Worm (Caenorhabditis elegans) whole organism, L1 larva: ENCODE data around the gene syd-2.
A peak's percentile ranks its signal among the peaks of the same experiment; 100 is the strongest.

Experiments used
- C04F5.9 ChIP-seq: sonication (generic microtip); optimal IDR thresholded peaks from 2 replicates; lab custom pipeline; 2016; ENCODE audit warnings: missing genetic modification characterization, missing compliant biosample characterization
- C16A3.4 ChIP-seq: fragments of 150-350 bp; optimal IDR thresholded peaks from 2 replicates; lab custom pipeline; 2014; ENCODE audit warnings: missing biosample characterization, missing genetic modification characterization
- C34B4.2 ChIP-seq: sonication (generic microtip); optimal IDR thresholded peaks from 2 replicates; lab custom pipeline; 2017; ENCODE audit warnings: mild to moderate bottlenecking, missing genetic modification characterization, missing compliant biosample characterization
- F16B12.6 ChIP-seq: fragments of 150-350 bp; optimal IDR thresholded peaks from 2 replicates; lab custom pipeline; 2014; ENCODE audit warnings: missing biosample characterization, missing genetic modification characterization
- aha-1 ChIP-seq: fragments of 150-350 bp; optimal IDR thresholded peaks from 2 replicates; lab custom pipeline; 2014; ENCODE audit warnings: missing biosample characterization, missing genetic modification characterization
- aly-2 ChIP-seq: fragments of 150-350 bp; optimal IDR thresholded peaks from 2 replicates; lab custom pipeline; 2014; ENCODE audit warnings: missing biosample characterization, missing genetic modification characterization
- ama-1 ChIP-seq: fragments of 150-350 bp; optimal IDR thresholded peaks from 2 replicates; lab custom pipeline; 2014
- blmp-1 ChIP-seq: fragments of 150-350 bp; optimal IDR thresholded peaks from 2 replicates; lab custom pipeline; 2014; ENCODE audit warnings: missing biosample characterization, missing genetic modification characterization
- ceh-82 ChIP-seq, 3 experiments: fragments of 150-350 bp in 1 of 3; sonication (generic microtip) in 2 of 3; optimal IDR thresholded peaks; 2 replicates each; lab custom pipeline; 2014 to 2017; ENCODE audit warnings: missing biosample characterization in 3 of 3, missing genetic modification characterization in 3 of 3
- ceh-88 ChIP-seq: fragments of 200-800 bp; sonication (Bioruptor generic); IDR thresholded peaks from 2 replicates; pipeline ENCODE4 v1.3.6; 2022; ENCODE audit warnings: missing genetic modification characterization, missing compliant biosample characterization
- dpl-1 ChIP-seq, 3 experiments: fragments of 150-350 bp in 2 of 3; sonication (generic microtip) in 1 of 3; optimal IDR thresholded peaks; 2 replicates each; lab custom pipeline; 2014 to 2017; ENCODE audit warnings: missing biosample characterization in 3 of 3, missing genetic modification characterization in 3 of 3, missing genetic modification reagents in 3 of 3
- dsc-1 ChIP-seq: sonication (generic microtip); optimal IDR thresholded peaks from 2 replicates; lab custom pipeline; 2016; ENCODE audit warnings: mild to moderate bottlenecking, missing genetic modification characterization, missing compliant biosample characterization
- efl-1 ChIP-seq, 4 experiments: fragments of 150-350 bp; optimal IDR thresholded peaks in 3 of 4; peaks in 1 of 4; 1 replicate in 1 of 4; 2 replicates in 3 of 4; lab custom pipeline; 2014; ENCODE audit warnings: missing biosample characterization in 2 of 4, missing genetic modification characterization in 2 of 4, missing genetic modification reagents in 2 of 4
- egl-13 ChIP-seq: sonication (generic microtip); optimal IDR thresholded peaks from 2 replicates; lab custom pipeline; 2016; ENCODE audit warnings: missing genotype, missing genetic modification reagents, missing genetic modification characterization, missing compliant biosample characterization
- egl-27 ChIP-seq, 2 experiments: fragments of 150-350 bp in 1 of 2; sonication (generic microtip); optimal IDR thresholded peaks; 3 replicates each; lab custom pipeline; 2017 to 2018; ENCODE audit warnings: missing biosample characterization in 2 of 2, missing genetic modification characterization in 2 of 2, missing genetic modification reagents in 2 of 2
- elt-3 ChIP-seq, 6 experiments: fragments of 150-350 bp in 1 of 6; sonication (generic microtip); optimal IDR thresholded peaks; 2 replicates each; lab custom pipeline; 2017 to 2018; ENCODE audit warnings: missing biosample characterization in 6 of 6, missing genetic modification characterization in 6 of 6, inconsistent platforms in 1 of 6
- fkh-8 ChIP-seq: sonication (generic microtip); optimal IDR thresholded peaks from 2 replicates; lab custom pipeline; 2016; ENCODE audit warnings: mild to moderate bottlenecking, missing genetic modification characterization, missing compliant biosample characterization
- fos-1 ChIP-seq: fragments of 150-350 bp; optimal IDR thresholded peaks from 2 replicates; lab custom pipeline; 2014; ENCODE audit warnings: missing biosample characterization, missing genetic modification characterization
- hlh-17 ChIP-seq: fragments of 200-800 bp; sonication (Bioruptor generic); optimal IDR thresholded peaks from 2 replicates; lab custom pipeline; 2018; ENCODE audit warnings: missing genetic modification characterization, mild to moderate bottlenecking, missing compliant biosample characterization, moderate library complexity, borderline replicate concordance
- hlh-4 ChIP-seq: sonication (generic microtip); optimal IDR thresholded peaks from 2 replicates; lab custom pipeline; 2016; ENCODE audit warnings: mild to moderate bottlenecking, missing genetic modification characterization, missing compliant biosample characterization
- hpl-2 ChIP-seq: fragments of 150-350 bp; optimal IDR thresholded peaks from 2 replicates; lab custom pipeline; 2014; ENCODE audit warnings: missing biosample characterization, missing genetic modification reagents, missing genetic modification characterization
- irx-1 ChIP-seq: sonication (generic microtip); optimal IDR thresholded peaks from 2 replicates; lab custom pipeline; 2016; ENCODE audit warnings: missing genetic modification characterization, missing compliant biosample characterization
- isw-1 ChIP-seq: fragments of 200-800 bp; sonication (Bioruptor generic); IDR thresholded peaks from 2 replicates; pipeline ENCODE4 v1.3.6; 2022; ENCODE audit warnings: missing genetic modification characterization, missing compliant biosample characterization
- lin-13 ChIP-seq: fragments of 150-350 bp; optimal IDR thresholded peaks from 2 replicates; lab custom pipeline; 2014; ENCODE audit warnings: missing biosample characterization, missing genetic modification reagents, missing genetic modification characterization
- lin-39 ChIP-seq: fragments of 150-350 bp; optimal IDR thresholded peaks from 2 replicates; lab custom pipeline; 2014; ENCODE audit warnings: missing biosample characterization, missing genetic modification reagents, missing genetic modification characterization
- lir-3 ChIP-seq: sonication (generic microtip); optimal IDR thresholded peaks from 2 replicates; lab custom pipeline; 2016; ENCODE audit warnings: mild to moderate bottlenecking, missing genetic modification characterization, moderate library complexity, missing compliant biosample characterization; ENCODE audit not compliant: poor library complexity
- lsy-2 ChIP-seq, 2 experiments: fragments of 150-350 bp; optimal IDR thresholded peaks; 2 replicates each; lab custom pipeline; 2014; ENCODE audit warnings: missing biosample characterization in 2 of 2, missing genetic modification characterization in 2 of 2
- mab-9 ChIP-seq: fragments of 200-800 bp; sonication (Bioruptor generic); IDR thresholded peaks from 2 replicates; pipeline ENCODE4 v1.3.6; 2022; ENCODE audit warnings: missing genetic modification reagents, missing genetic modification characterization, missing compliant biosample characterization
- mdl-1 ChIP-seq, 2 experiments: fragments of 150-350 bp; optimal IDR thresholded peaks; 2 replicates each; lab custom pipeline; 2014 to 2017; ENCODE audit warnings: missing biosample characterization in 2 of 2, missing genetic modification characterization in 2 of 2, inconsistent platforms in 1 of 2
- mep-1 ChIP-seq: fragments of 150-350 bp; optimal IDR thresholded peaks from 2 replicates; lab custom pipeline; 2014; ENCODE audit warnings: missing biosample characterization, missing genetic modification characterization
- nhr-20 ChIP-seq: sonication (generic microtip); optimal IDR thresholded peaks from 2 replicates; lab custom pipeline; 2016; ENCODE audit warnings: mild to moderate bottlenecking, missing genetic modification characterization, missing compliant biosample characterization
- nhr-71 ChIP-seq: sonication (generic microtip); optimal IDR thresholded peaks from 2 replicates; lab custom pipeline; 2016; ENCODE audit warnings: mild to moderate bottlenecking, missing genetic modification characterization, moderate library complexity, missing compliant biosample characterization
- nhr-76 ChIP-seq: sonication (generic microtip); optimal IDR thresholded peaks from 2 replicates; lab custom pipeline; 2017; ENCODE audit warnings: missing biosample characterization, missing genetic modification characterization
- nhr-77 ChIP-seq: fragments of 150-350 bp; optimal IDR thresholded peaks from 2 replicates; lab custom pipeline; 2014; ENCODE audit warnings: missing biosample characterization, missing genetic modification characterization
- nhr-84 ChIP-seq: sonication (generic microtip); optimal IDR thresholded peaks from 2 replicates; lab custom pipeline; 2017; ENCODE audit warnings: missing biosample characterization, missing genetic modification characterization
- nhr-85 ChIP-seq: sonication (generic microtip); peaks from one replicate; lab custom pipeline; 2016; ENCODE audit warnings: missing genetic modification characterization, inconsistent platforms, missing compliant biosample characterization
- nhr-90 ChIP-seq: sonication (generic microtip); optimal IDR thresholded peaks from 2 replicates; lab custom pipeline; 2016; ENCODE audit warnings: mild to moderate bottlenecking, missing genetic modification characterization, missing compliant biosample characterization; ENCODE audit not compliant: poor library complexity
- pag-3 ChIP-seq: sonication (generic microtip); optimal IDR thresholded peaks from 2 replicates; lab custom pipeline; 2017; ENCODE audit warnings: missing genetic modification characterization, mild to moderate bottlenecking, missing compliant biosample characterization, antibody characterized with exemption, borderline replicate concordance; ENCODE audit not compliant: insufficient read depth
- pax-3 ChIP-seq: fragments of 200-800 bp; sonication (Bioruptor generic); optimal IDR thresholded peaks from 2 replicates; lab custom pipeline; 2018; ENCODE audit warnings: mild to moderate bottlenecking, missing genetic modification characterization, moderate library complexity, missing compliant biosample characterization
- skn-1 ChIP-seq: fragments of 150-350 bp; optimal IDR thresholded peaks from 2 replicates; lab custom pipeline; 2014; ENCODE audit warnings: missing biosample characterization, missing genetic modification characterization
- snpc-4 ChIP-seq: fragments of 150-350 bp; optimal IDR thresholded peaks from 2 replicates; lab custom pipeline; 2014; ENCODE audit warnings: missing biosample characterization, missing genetic modification characterization
- snu-23 ChIP-seq: sonication (generic microtip); optimal IDR thresholded peaks from 2 replicates; lab custom pipeline; 2016; ENCODE audit warnings: missing genetic modification characterization, missing compliant biosample characterization
- sptf-1 ChIP-seq: fragments of 150-350 bp; optimal IDR thresholded peaks from 2 replicates; lab custom pipeline; 2014; ENCODE audit warnings: missing biosample characterization, missing genetic modification characterization
- swsn-7 ChIP-seq: sonication (generic microtip); optimal IDR thresholded peaks from 2 replicates; lab custom pipeline; 2016; ENCODE audit warnings: missing genetic modification characterization, missing compliant biosample characterization
- tbx-2 ChIP-seq: sonication (generic microtip); optimal IDR thresholded peaks from 2 replicates; lab custom pipeline; 2016; ENCODE audit warnings: missing genetic modification characterization, missing compliant biosample characterization
- tlp-1 ChIP-seq: fragments of 150-350 bp; optimal IDR thresholded peaks from 2 replicates; lab custom pipeline; 2014; ENCODE audit warnings: missing biosample characterization, missing genetic modification characterization
- unc-30 ChIP-seq: sonication (generic microtip); optimal IDR thresholded peaks from 2 replicates; lab custom pipeline; 2017; ENCODE audit warnings: missing biosample characterization, missing genetic modification characterization
- unc-62 ChIP-seq: fragments of 150-350 bp; optimal IDR thresholded peaks from 2 replicates; lab custom pipeline; 2014; ENCODE audit warnings: missing biosample characterization, missing genetic modification reagents, missing genetic modification characterization
- unc-86 ChIP-seq: sonication (generic microtip); optimal IDR thresholded peaks from 2 replicates; lab custom pipeline; 2016; ENCODE audit warnings: missing genetic modification characterization, missing compliant biosample characterization
- unc-98 ChIP-seq: fragments of 200-800 bp; sonication (Bioruptor generic); IDR thresholded peaks from 2 replicates; pipeline ENCODE4 v1.3.6; 2022; ENCODE audit warnings: missing genetic modification characterization, missing compliant biosample characterization
- vab-15 ChIP-seq: sonication (generic microtip); optimal IDR thresholded peaks from 2 replicates; lab custom pipeline; 2017; ENCODE audit warnings: missing genotype, mild to moderate bottlenecking, missing genetic modification characterization, missing compliant biosample characterization
- xbp-1 ChIP-seq: sonication (generic microtip); optimal IDR thresholded peaks from 2 replicates; lab custom pipeline; 2016; ENCODE audit warnings: missing genetic modification characterization, missing compliant biosample characterization
- zag-1 ChIP-seq: fragments of 150-350 bp; optimal IDR thresholded peaks from 2 replicates; lab custom pipeline; 2014; ENCODE audit warnings: missing biosample characterization, missing genetic modification characterization
- zip-4 ChIP-seq: fragments of 200-800 bp; sonication (Bioruptor generic); optimal IDR thresholded peaks from 2 replicates; lab custom pipeline; 2018; ENCODE audit warnings: mild to moderate bottlenecking, missing genetic modification characterization, moderate library complexity, missing compliant biosample characterization

Gene syd-2

DNA sequence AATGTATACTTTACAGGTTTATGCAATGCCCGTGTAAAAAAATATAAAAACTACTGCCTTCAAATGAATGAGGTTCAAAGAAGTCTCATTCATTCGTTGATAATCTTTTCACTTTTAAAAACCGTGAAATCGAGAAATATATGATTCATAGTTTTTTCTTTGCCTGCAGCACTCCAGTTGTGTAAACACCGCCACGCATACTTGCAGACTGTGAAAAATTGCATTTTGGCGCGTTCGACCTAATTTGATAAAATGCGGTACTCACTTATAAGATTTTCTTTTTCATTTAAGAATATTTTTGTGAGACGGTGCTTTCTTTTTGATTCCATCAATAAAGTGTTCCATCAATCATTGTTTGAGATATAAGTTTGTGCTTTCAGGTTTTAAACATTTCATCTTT is 11.7 kb upstream of the syd-2 start:
- TF ChIP-seq nhr-77 (tag; lab: Kevin White, UChicago) (no peak), nhr-20 (tag; lab: Kevin White, UChicago) (peak; percentile 50), pax-3 (tag; lab: Kevin White, UChicago) (no peak), lin-13 (GFP tag; lab: Kevin White, UChicago) (no peak), nhr-84 (tag; lab: Kevin White, UChicago) (no peak), mab-9 (no peak), isw-1 (no peak), nhr-85 (peak; percentile 61), blmp-1 (peak; percentile 77), mdl-1 (tag; optimal IDR thresholded peaks at IDR 0.05; lab: Kevin White, UChicago) (peak in 1 of 2 experiments; percentile 32), F16B12.6 (peak; percentile 84), mep-1 (peak; percentile 69), ama-1 (lab: Kevin White, UChicago) (no peak), sptf-1 (no peak), unc-30 (tag; lab: Kevin White, UChicago) (no peak), tlp-1 (no peak), aly-2 (tag; lab: Kevin White, UChicago) (no peak), unc-98 (GFP tag; lab: Robert Waterston, UW) (no peak), C04F5.9 (tag; lab: Kevin White, UChicago) (no peak), hpl-2 (GFP tag; lab: Kevin White, UChicago) (no peak), vab-15 (tag; lab: Kevin White, UChicago) (no peak), fos-1 (tag; lab: Kevin White, UChicago) (no peak), zip-4 (GFP tag; lab: Kevin White, UChicago) (no peak), unc-86 (tag; lab: Kevin White, UChicago) (no peak), lsy-2 (tag; optimal IDR thresholded peaks at IDR 0.05; lab: Kevin White, UChicago) (peak; percentile 20 to 58), hlh-4 (tag; lab: Kevin White, UChicago) (no peak), snu-23 (peak; percentile 63), elt-3 (tag; optimal IDR thresholded peaks at IDR 0.05; lab: Kevin White, UChicago) (peak in 2 of 6 experiments; percentile 0 to 26), dsc-1 (tag; lab: Kevin White, UChicago) (peak; percentile 29), hlh-17 (GFP tag; lab: Kevin White, UChicago) (no peak), unc-62 (no peak), tbx-2 (peak; percentile 21), nhr-71 (peak; percentile 44), ceh-82 (tag; optimal IDR thresholded peaks at IDR 0.05; lab: Kevin White, UChicago) (peak in 1 of 3 experiments; percentile 18), egl-13 (no peak), pag-3 (tag; lab: Kevin White, UChicago) (no peak), efl-1 (optimal IDR thresholded peaks at IDR 0.05; lab: Kevin White, UChicago) (peak; percentile 33 to 58), efl-1 (GFP tag; optimal IDR thresholded peaks at IDR 0.05 in 1 of 2; lab: Kevin White, UChicago) (peak; percentile 57 to 96), swsn-7 (tag; lab: Kevin White, UChicago) (peak; percentile 50), snpc-4 (tag; lab: Kevin White, UChicago) (no peak), fkh-8 (tag; lab: Kevin White, UChicago) (no peak), lir-3 (tag; lab: Kevin White, UChicago) (no peak), dpl-1 (GFP tag; optimal IDR thresholded peaks at IDR 0.05; lab: Kevin White, UChicago) (peak; percentile 21 to 70 (median 69)), lin-39 (no peak), ceh-88 (GFP tag; lab: Robert Waterston, UW) (no peak), C16A3.4 (tag; lab: Kevin White, UChicago) (peak; percentile 46), zag-1 (no peak), nhr-76 (tag; lab: Kevin White, UChicago) (no peak), irx-1 (tag; lab: Kevin White, UChicago) (no peak), nhr-90 (peak; percentile 16), C34B4.2 (no peak), xbp-1 (tag; lab: Kevin White, UChicago) (peak; percentile 32), skn-1 (no peak), aha-1 (tag; lab: Kevin White, UChicago) (no peak), egl-27 (tag; optimal IDR thresholded peaks at IDR 0.05; lab: Kevin White, UChicago) (no peak)
